Worm (Caenorhabditis elegans) whole organism, L3 larva: ENCODE measurements around the gene attf-2.

Experiments used
- ceh-9 ChIP-seq: sonication (generic microtip); optimal IDR thresholded peaks from 2 replicates; lab custom pipeline; 2018; ENCODE audit warnings: missing biosample characterization, missing genetic modification characterization
- daf-12 ChIP-seq: fragments of 150-350 bp; optimal IDR thresholded peaks from 2 replicates; lab custom pipeline; 2014; ENCODE audit warnings: missing biosample characterization, missing genetic modification reagents, missing genetic modification characterization
- fos-1 ChIP-seq: fragments of 150-350 bp; optimal IDR thresholded peaks from 2 replicates; lab custom pipeline; 2014; ENCODE audit warnings: missing biosample characterization, missing genetic modification characterization
- lin-39 ChIP-seq: fragments of 150-350 bp; optimal IDR thresholded peaks from 2 replicates; lab custom pipeline; 2018; ENCODE audit warnings: missing biosample characterization, missing genetic modification reagents, missing genetic modification characterization
- nhr-11 ChIP-seq: fragments of 150-350 bp; optimal IDR thresholded peaks from 2 replicates; lab custom pipeline; 2014; ENCODE audit warnings: missing biosample characterization, missing genetic modification characterization
- nhr-25 ChIP-seq: sonication (generic microtip); optimal IDR thresholded peaks from 2 replicates; lab custom pipeline; 2017; ENCODE audit warnings: missing biosample characterization, missing genetic modification characterization
- nhr-77 ChIP-seq: fragments of 150-350 bp; optimal IDR thresholded peaks from 2 replicates; lab custom pipeline; 2014; ENCODE audit warnings: missing biosample characterization, missing genetic modification characterization
- pha-4 ChIP-seq: fragments of 150-350 bp; optimal IDR thresholded peaks from 2 replicates; lab custom pipeline; 2014; ENCODE audit warnings: missing biosample characterization, missing genetic modification reagents, missing genetic modification characterization
- unc-39 ChIP-seq: sonication (generic microtip); optimal IDR thresholded peaks from 4 replicates; lab custom pipeline; 2017; ENCODE audit warnings: missing biosample characterization, missing genetic modification characterization

DNA sequence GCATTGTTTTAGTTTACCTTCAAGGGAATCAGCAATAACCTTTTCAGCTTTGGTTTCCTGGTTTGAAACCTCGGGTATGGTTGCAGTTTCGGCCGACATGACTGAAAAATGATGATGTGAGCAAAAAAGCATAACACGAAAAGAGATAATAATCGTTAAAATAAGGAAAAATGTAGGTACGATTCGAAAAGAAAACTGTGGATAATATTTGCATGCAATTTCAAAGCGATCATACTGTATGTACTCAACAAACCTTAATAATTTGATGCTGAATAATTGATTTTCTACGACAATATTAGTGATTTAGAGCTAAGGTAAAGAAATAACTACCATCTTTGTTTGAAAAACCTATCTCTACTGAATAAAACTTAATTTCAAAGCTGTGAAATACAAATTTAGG lies at the start of gene attf-2:
- TF ChIP-seq fos-1 (tag; lab: Kevin White, UChicago) (no peak), lin-39 (tag; lab: Kevin White, UChicago) (no peak), ceh-9 (tag; lab: Kevin White, UChicago) (no peak), pha-4 (tag; lab: Kevin White, UChicago) (no peak), nhr-25 (no peak), unc-39 (no peak), nhr-11 (tag; lab: Kevin White, UChicago) (no peak), nhr-77 (tag; lab: Kevin White, UChicago) (no peak), daf-12 (no peak)
